Fruit fly (Drosophila melanogaster): ENCODE measurements around the gene CG14989.
A peak's percentile ranks its signal among the peaks of the same experiment; 100 is the strongest.

CG14989 gene

DNA sequence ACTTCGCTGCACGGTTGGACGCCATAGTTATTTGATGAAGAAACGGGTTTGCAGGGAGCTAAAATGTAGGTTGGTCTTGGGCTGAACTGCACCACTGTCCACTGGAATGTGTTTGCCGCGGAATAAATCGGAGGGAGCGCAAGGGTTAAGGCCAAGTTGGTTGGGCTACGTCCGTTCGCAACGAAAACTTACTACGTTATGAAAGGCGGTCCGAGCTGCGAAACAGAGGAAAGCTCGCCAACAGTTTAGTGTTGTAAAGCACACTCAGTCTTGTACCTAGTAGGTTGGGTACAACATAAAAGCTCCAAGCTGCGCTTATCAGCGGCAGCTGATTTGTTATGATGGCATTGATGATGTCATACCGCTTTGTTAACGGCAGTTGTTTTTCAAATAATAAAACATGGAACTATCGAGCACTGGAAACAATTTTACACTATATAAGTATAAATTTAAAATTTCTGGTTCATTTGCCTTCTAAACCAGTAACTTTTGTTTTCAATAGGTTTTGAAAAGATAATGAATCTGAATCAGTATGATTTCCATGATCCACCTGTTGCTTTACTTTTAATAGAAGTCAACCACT is 34.9 kb downstream of the CG14989 start, which contains the start of gene Chd64:
Gene Chd64 (minus strand): TSS at position 204 of the 583 bp plus-strand sequence.
- TF ChIP-seq Vsx2 (GFP tag; optimal IDR thresholded peaks at IDR 0.05; ENCODE audit: partially characterized antibody) (peak; percentile 79), dsf (GFP tag; optimal IDR thresholded peaks at IDR 0.05; ENCODE audit: borderline replicate concordance) (no peak), Dfd (GFP tag; optimal IDR thresholded peaks at IDR 0.05) (no peak), Dif (GFP tag; optimal IDR thresholded peaks at IDR 0.05; ENCODE audit: partially characterized antibody) (peak; percentile 25), Hnf4 (GFP tag; optimal IDR thresholded peaks at IDR 0.05) (no peak), Myc (optimal IDR thresholded peaks at IDR 0.05) (no peak), Hr83 (GFP tag; optimal IDR thresholded peaks at IDR 0.05; ENCODE audit: poor library complexity, severe bottlenecking) (peak; percentile 89), dmrt93B (GFP tag; optimal IDR thresholded peaks at IDR 0.05) (no peak), Jra (GFP tag; optimal IDR thresholded peaks at IDR 0.05) (peak; percentile 67), sv (GFP tag; optimal IDR thresholded peaks at IDR 0.05) (no peak), Abd-B (GFP tag; optimal IDR thresholded peaks at IDR 0.05) (no peak), ey (GFP tag; optimal IDR thresholded peaks at IDR 0.05) (peak; percentile 48), usp (GFP tag; optimal IDR thresholded peaks at IDR 0.05) (no peak), brk (GFP tag; optimal IDR thresholded peaks at IDR 0.05) (peak; percentile 69), GATAd (GFP tag; optimal IDR thresholded peaks at IDR 0.05) (no peak), Hr78 (GFP tag; optimal IDR thresholded peaks at IDR 0.05) (no peak), Rel (GFP tag; optimal IDR thresholded peaks at IDR 0.05) (peak; percentile 84), Rel (tag; optimal IDR thresholded peaks at IDR 0.05) (peak; percentile 71), HLH106 (tag; optimal IDR thresholded peaks at IDR 0.05) (no peak), Sp1 (GFP tag; optimal IDR thresholded peaks at IDR 0.05) (peak; percentile 72), Mio (GFP tag; optimal IDR thresholded peaks at IDR 0.05) (no peak), CrebA (GFP tag; optimal IDR thresholded peaks at IDR 0.05; ENCODE audit: borderline replicate concordance) (no peak), woc (GFP tag; optimal IDR thresholded peaks at IDR 0.05) (peak; percentile 58), h (GFP tag; optimal IDR thresholded peaks at IDR 0.05) (peak; percentile 78), br (GFP tag; optimal IDR thresholded peaks at IDR 0.05) (peak; percentile 67), OdsH (GFP tag; optimal IDR thresholded peaks at IDR 0.05) (peak; percentile 71), jim (GFP tag; optimal IDR thresholded peaks at IDR 0.05) (no peak), fru (GFP tag; optimal IDR thresholded peaks at IDR 0.05) (peak; percentile 78), psq (GFP tag; optimal IDR thresholded peaks at IDR 0.05) (peak; percentile 54), CG9705 (GFP tag; optimal IDR thresholded peaks at IDR 0.05) (no peak), CG32264 (GFP tag; optimal IDR thresholded peaks at IDR 0.05) (peak; percentile 36), foxo (GFP tag; optimal IDR thresholded peaks at IDR 0.05) (no peak), lola (GFP tag; optimal IDR thresholded peaks at IDR 0.05) (no peak), rgr (GFP tag; optimal IDR thresholded peaks at IDR 0.05) (peak; percentile 70), dl (GFP tag; optimal IDR thresholded peaks at IDR 0.05; ENCODE audit: insufficient read depth in 1 of 2, partially characterized antibody in 2 of 2) (no peak), N (GFP tag; optimal IDR thresholded peaks at IDR 0.05) (no peak), tai (GFP tag; optimal IDR thresholded peaks at IDR 0.05) (no peak), sage (GFP tag; optimal IDR thresholded peaks at IDR 0.05) (peak; percentile 73), pan (optimal IDR thresholded peaks at IDR 0.05) (no peak)

DNA sequence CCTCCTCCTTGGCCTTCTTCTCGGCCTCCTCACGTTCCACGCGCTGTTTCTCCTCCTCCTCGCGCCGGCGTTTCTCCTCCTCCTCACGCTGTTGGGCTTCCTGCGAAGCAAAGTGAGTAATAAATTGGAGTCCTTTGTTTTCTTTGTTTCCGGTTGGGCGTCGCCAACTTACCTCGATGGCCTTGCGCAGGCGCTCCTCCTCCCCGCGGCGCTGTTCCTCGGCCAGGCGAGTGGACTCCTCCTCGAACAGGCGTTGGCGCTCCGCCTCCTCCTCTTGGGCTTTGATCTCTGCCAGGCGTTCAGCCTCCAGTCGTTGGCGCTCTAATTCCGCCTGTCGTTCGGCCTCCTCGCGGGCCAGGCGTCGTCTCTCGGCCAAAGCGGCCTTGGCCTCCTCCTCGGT is 38.3 kb downstream of the CG14989 start:
- TF ChIP-seq sv (GFP tag; optimal IDR thresholded peaks at IDR 0.05) (no peak), pan (optimal IDR thresholded peaks at IDR 0.05) (no peak), tai (GFP tag; optimal IDR thresholded peaks at IDR 0.05) (no peak), Sp1 (GFP tag; optimal IDR thresholded peaks at IDR 0.05) (no peak), Hnf4 (GFP tag; optimal IDR thresholded peaks at IDR 0.05) (no peak), dmrt93B (GFP tag; optimal IDR thresholded peaks at IDR 0.05) (no peak), ey (GFP tag; optimal IDR thresholded peaks at IDR 0.05) (no peak), CrebA (GFP tag; optimal IDR thresholded peaks at IDR 0.05; ENCODE audit: borderline replicate concordance) (no peak), Rel (GFP tag; optimal IDR thresholded peaks at IDR 0.05) (no peak), Rel (tag; optimal IDR thresholded peaks at IDR 0.05) (no peak), Hr83 (GFP tag; optimal IDR thresholded peaks at IDR 0.05; ENCODE audit: poor library complexity, severe bottlenecking) (no peak), psq (GFP tag; optimal IDR thresholded peaks at IDR 0.05) (no peak)
